Fruit fly (Drosophila melanogaster) whole organism, embryonic: ENCODE data around the gene Sk2.

Experiments used
- ATbp ChIP-seq: fragments of 200-800 bp; sonication (Bioruptor generic); optimal IDR thresholded peaks from 2 replicates; lab custom pipeline; 2017; ENCODE audit warnings: missing biosample characterization, mild to moderate bottlenecking, missing genetic modification characterization, missing genetic modification reagents
- Adf1 ChIP-seq: fragments of 200-800 bp; sonication (Bioruptor generic); IDR thresholded peaks from 2 replicates; pipeline ENCODE4 v1.3.6; 2022; ENCODE audit warnings: missing biosample characterization, missing genetic modification characterization
- Atf6 ChIP-seq: fragments of 200-800 bp; sonication (Bioruptor generic); IDR thresholded peaks from 2 replicates; pipeline ENCODE4 v1.3.6; 2022; ENCODE audit warnings: missing biosample characterization, missing genetic modification characterization
- Bdp1 ChIP-seq: fragments of 200-800 bp; sonication (Bioruptor generic); optimal IDR thresholded peaks from 3 replicates; lab custom pipeline; 2016; ENCODE audit warnings: missing biosample characterization, missing genetic modification characterization
- CG10147 ChIP-seq: fragments of 200-800 bp; sonication (Bioruptor generic); optimal IDR thresholded peaks from 2 replicates; lab custom pipeline; 2019; ENCODE audit warnings: missing biosample characterization, mild to moderate bottlenecking, missing genetic modification characterization, moderate library complexity
- CG10431 ChIP-seq: fragments of 200-800 bp; sonication (Bioruptor generic); optimal IDR thresholded peaks from 3 replicates; lab custom pipeline; 2018; ENCODE audit warnings: missing biosample characterization, mild to moderate bottlenecking, missing genetic modification characterization
- CG10654 ChIP-seq: fragments of 200-800 bp; sonication (Bioruptor generic); optimal IDR thresholded peaks from 2 replicates; lab custom pipeline; 2016; ENCODE audit warnings: missing biosample characterization, missing genetic modification characterization
- CG11723 ChIP-seq: fragments of 200-800 bp; sonication (Bioruptor generic); optimal IDR thresholded peaks from 2 replicates; lab custom pipeline; 2017; ENCODE audit warnings: missing biosample characterization, mild to moderate bottlenecking, missing genetic modification characterization
- CG12104 ChIP-seq: fragments of 200-800 bp; sonication (Bioruptor generic); optimal IDR thresholded peaks from 3 replicates; lab custom pipeline; 2016; ENCODE audit warnings: missing biosample characterization, missing genetic modification characterization
- CG14710 ChIP-seq: fragments of 200-800 bp; sonication (Bioruptor generic); optimal IDR thresholded peaks from 3 replicates; lab custom pipeline; 2019; ENCODE audit warnings: missing biosample characterization, mild to moderate bottlenecking, missing genetic modification characterization, moderate library complexity
- CG3163 ChIP-seq: fragments of 200-800 bp; sonication (Bioruptor generic); optimal IDR thresholded peaks from 3 replicates; lab custom pipeline; 2016; ENCODE audit warnings: missing biosample characterization, missing genetic modification characterization
- CG33557 ChIP-seq: fragments of 200-800 bp; sonication (Bioruptor generic); optimal IDR thresholded peaks from 2 replicates; lab custom pipeline; 2019; ENCODE audit warnings: missing biosample characterization, mild to moderate bottlenecking, missing genetic modification characterization, moderate library complexity
- CG3847 ChIP-seq: fragments of 200-800 bp; sonication (Bioruptor generic); IDR thresholded peaks from 2 replicates; pipeline ENCODE4 v1.3.6; 2022; ENCODE audit warnings: missing biosample characterization, missing genetic modification characterization
- CG5180 ChIP-seq: fragments of 200-800 bp; sonication (Bioruptor generic); optimal IDR thresholded peaks from 3 replicates; lab custom pipeline; 2017; ENCODE audit warnings: missing biosample characterization, missing genetic modification characterization, mild to moderate bottlenecking, moderate library complexity, missing genetic modification reagents
- CG5245 ChIP-seq: fragments of 200-800 bp; sonication (Bioruptor generic); optimal IDR thresholded peaks from 3 replicates; lab custom pipeline; 2016; ENCODE audit warnings: missing biosample characterization, missing genetic modification characterization
- CG6175 ChIP-seq: fragments of 200-800 bp; sonication (Bioruptor generic); IDR thresholded peaks from 3 replicates; pipeline ENCODE4 v1.3.6; 2022; ENCODE audit warnings: missing biosample characterization, missing genetic modification characterization
- CG6654 ChIP-seq: fragments of 200-800 bp; sonication (Bioruptor generic); optimal IDR thresholded peaks from 2 replicates; lab custom pipeline; 2017; ENCODE audit warnings: missing biosample characterization, mild to moderate bottlenecking, missing genetic modification characterization
- CG9215 ChIP-seq: fragments of 200-800 bp; sonication (Bioruptor generic); IDR thresholded peaks from 2 replicates; pipeline ENCODE4 v1.3.6; 2022; ENCODE audit warnings: missing biosample characterization, missing genetic modification characterization
- CoRest ChIP-seq: fragments of 200-800 bp; sonication (Bioruptor generic); optimal IDR thresholded peaks from 3 replicates; lab custom pipeline; 2018; ENCODE audit warnings: missing biosample characterization, mild to moderate bottlenecking, missing genetic modification characterization, moderate library complexity
- D19B ChIP-seq: fragments of 200-800 bp; sonication (Bioruptor generic); optimal IDR thresholded peaks from 2 replicates; lab custom pipeline; 2017; ENCODE audit warnings: missing biosample characterization, mild to moderate bottlenecking, missing genetic modification characterization
- Dbx ChIP-seq: fragments of 200-800 bp; sonication (Bioruptor generic); IDR thresholded peaks from 3 replicates; pipeline ENCODE4 v1.3.6; 2022; ENCODE audit warnings: missing biosample characterization, missing genetic modification characterization
- Elba2 ChIP-seq: fragments of 200-800 bp; sonication (Bioruptor generic); optimal IDR thresholded peaks from 3 replicates; lab custom pipeline; 2016; ENCODE audit warnings: missing biosample characterization, missing genetic modification characterization
- Hr51 ChIP-seq, 2 experiments: fragments of 200-800 bp; sonication (Bioruptor generic); optimal IDR thresholded peaks; 2 replicates in 1 of 2; 3 replicates in 1 of 2; lab custom pipeline; 2016 to 2018; ENCODE audit warnings: missing biosample characterization in 2 of 2, missing genetic modification characterization in 2 of 2, mild to moderate bottlenecking in 1 of 2, moderate library complexity in 1 of 2
- Hr78 ChIP-seq, 2 experiments: fragments of 200-800 bp in 1 of 2; fragments of >200 bp in 1 of 2; sonication (Bioruptor generic) in 1 of 2; optimal IDR thresholded peaks; 2 replicates each; lab custom pipeline; 2017 to 2019; ENCODE audit warnings: missing biosample characterization in 2 of 2, missing genetic modification characterization in 2 of 2, mild to moderate bottlenecking in 1 of 2, moderate library complexity in 1 of 2
- Hsf ChIP-seq: fragments of 200-800 bp; sonication (Bioruptor generic); optimal IDR thresholded peaks from 3 replicates; lab custom pipeline; 2016; ENCODE audit warnings: missing biosample characterization, missing genetic modification characterization
- MBD-R2 ChIP-seq: fragments of 200-800 bp; sonication (Bioruptor generic); IDR thresholded peaks from 2 replicates; pipeline ENCODE4 v1.3.6; 2022; ENCODE audit warnings: missing biosample characterization, missing genetic modification characterization
- NC2β ChIP-seq: fragments of 200-800 bp; sonication (Bioruptor generic); optimal IDR thresholded peaks from 2 replicates; lab custom pipeline; 2016; ENCODE audit warnings: missing biosample characterization, missing genetic modification characterization
- Stat92E ChIP-seq, 3 experiments: fragments of >200 bp in 2 of 3; fragments of 200-800 bp in 1 of 3; sonication (Bioruptor generic) in 1 of 3; optimal IDR thresholded peaks; 2 replicates each; lab custom pipeline; 2017 to 2019; ENCODE audit warnings: missing biosample characterization in 3 of 3, missing genetic modification characterization in 3 of 3, mild to moderate bottlenecking in 1 of 3, moderate library complexity in 1 of 3
- YL-1 ChIP-seq: fragments of 200-800 bp; sonication (Bioruptor generic); optimal IDR thresholded peaks from 3 replicates; lab custom pipeline; 2017; ENCODE audit warnings: missing biosample characterization, mild to moderate bottlenecking, missing genetic modification characterization
- az2 ChIP-seq: fragments of 200-800 bp; sonication (Bioruptor generic); optimal IDR thresholded peaks from 3 replicates; lab custom pipeline; 2016; ENCODE audit warnings: missing biosample characterization, missing genetic modification characterization
- caup ChIP-seq: fragments of 200-800 bp; sonication (Bioruptor generic); optimal IDR thresholded peaks from 3 replicates; lab custom pipeline; 2017; ENCODE audit warnings: missing biosample characterization, mild to moderate bottlenecking, missing genetic modification characterization, moderate library complexity; ENCODE audit not compliant: severe bottlenecking
- croc ChIP-seq: fragments of 200-800 bp; sonication (Bioruptor generic); conservative IDR thresholded peaks from 3 replicates; pipeline ENCODE4 v1.3.6; 2022; ENCODE audit warnings: missing biosample characterization, missing genetic modification characterization
- crp ChIP-seq, 2 experiments: fragments of 200-800 bp; sonication (Bioruptor generic); optimal IDR thresholded peaks; 2 replicates in 1 of 2; 3 replicates in 1 of 2; lab custom pipeline; 2017; ENCODE audit warnings: missing biosample characterization in 2 of 2, missing genetic modification characterization in 2 of 2, mild to moderate bottlenecking in 1 of 2, moderate library complexity in 1 of 2
- cwo ChIP-seq: fragments of 200-800 bp; sonication (Bioruptor generic); optimal IDR thresholded peaks from 3 replicates; lab custom pipeline; 2017; ENCODE audit warnings: missing biosample characterization, missing genetic modification characterization, mild to moderate bottlenecking, moderate library complexity, missing genetic modification reagents
- da ChIP-seq: fragments of 200-800 bp; sonication (Bioruptor generic); optimal IDR thresholded peaks from 2 replicates; lab custom pipeline; 2016; ENCODE audit warnings: missing biosample characterization, missing genetic modification characterization
- fu2 ChIP-seq: fragments of 200-800 bp; sonication (Bioruptor generic); optimal IDR thresholded peaks from 2 replicates; lab custom pipeline; 2016; ENCODE audit warnings: missing biosample characterization, missing genetic modification characterization
- grn ChIP-seq: fragments of 200-800 bp; sonication (Bioruptor generic); optimal IDR thresholded peaks from 3 replicates; lab custom pipeline; 2017; ENCODE audit warnings: missing biosample characterization, missing genetic modification characterization
- hth ChIP-seq: fragments of >200 bp; optimal IDR thresholded peaks from 2 replicates; lab custom pipeline; 2017; ENCODE audit warnings: inconsistent platforms
- lbe ChIP-seq: fragments of 200-800 bp; sonication (Bioruptor generic); optimal IDR thresholded peaks from 2 replicates; lab custom pipeline; 2016; ENCODE audit warnings: missing biosample characterization, mild to moderate bottlenecking, missing genetic modification characterization
- nom ChIP-seq: fragments of 200-800 bp; sonication (Bioruptor generic); optimal IDR thresholded peaks from 2 replicates; lab custom pipeline; 2017; ENCODE audit warnings: missing biosample characterization, missing genetic modification characterization, mild to moderate bottlenecking, moderate library complexity, missing genetic modification reagents
- ro ChIP-seq: fragments of 200-800 bp; sonication (Bioruptor generic); IDR thresholded peaks from 2 replicates; pipeline ENCODE4 v1.3.6; 2022; ENCODE audit warnings: missing biosample characterization, missing genetic modification characterization
- scrt ChIP-seq: fragments of 200-800 bp; sonication (Bioruptor generic); optimal IDR thresholded peaks from 2 replicates; lab custom pipeline; 2018; ENCODE audit warnings: missing biosample characterization, mild to moderate bottlenecking, missing genetic modification characterization, moderate library complexity
- tin ChIP-seq: fragments of 200-800 bp; sonication (Bioruptor generic); optimal IDR thresholded peaks from 3 replicates; lab custom pipeline; 2016; ENCODE audit warnings: missing biosample characterization, missing genetic modification characterization
- unc-4 ChIP-seq: fragments of 200-800 bp; sonication (Bioruptor generic); IDR thresholded peaks from 2 replicates; pipeline ENCODE4 v1.3.6; 2022; ENCODE audit warnings: missing biosample characterization, missing genetic modification characterization; ENCODE audit not compliant: partially characterized antibody
- unpg ChIP-seq: fragments of 200-800 bp; sonication (Bioruptor generic); optimal IDR thresholded peaks from 3 replicates; lab custom pipeline; 2018; ENCODE audit warnings: missing biosample characterization, mild to moderate bottlenecking, missing genetic modification characterization, moderate library complexity
- wdn ChIP-seq: fragments of 200-800 bp; sonication (Bioruptor generic); IDR thresholded peaks from 2 replicates; pipeline ENCODE4 v1.3.6; 2022; ENCODE audit warnings: missing biosample characterization, missing genetic modification characterization
- zen ChIP-seq: fragments of 200-800 bp; sonication (Bioruptor generic); optimal IDR thresholded peaks from 3 replicates; lab custom pipeline; 2018; ENCODE audit warnings: missing biosample characterization, mild to moderate bottlenecking, missing genetic modification characterization, moderate library complexity
- zfh1 ChIP-seq: fragments of 200-800 bp; sonication (Bioruptor generic); IDR thresholded peaks from 3 replicates; pipeline ENCODE4 v1.3.6; 2022; ENCODE audit warnings: missing biosample characterization, missing genetic modification characterization

Gene Sk2

DNA sequence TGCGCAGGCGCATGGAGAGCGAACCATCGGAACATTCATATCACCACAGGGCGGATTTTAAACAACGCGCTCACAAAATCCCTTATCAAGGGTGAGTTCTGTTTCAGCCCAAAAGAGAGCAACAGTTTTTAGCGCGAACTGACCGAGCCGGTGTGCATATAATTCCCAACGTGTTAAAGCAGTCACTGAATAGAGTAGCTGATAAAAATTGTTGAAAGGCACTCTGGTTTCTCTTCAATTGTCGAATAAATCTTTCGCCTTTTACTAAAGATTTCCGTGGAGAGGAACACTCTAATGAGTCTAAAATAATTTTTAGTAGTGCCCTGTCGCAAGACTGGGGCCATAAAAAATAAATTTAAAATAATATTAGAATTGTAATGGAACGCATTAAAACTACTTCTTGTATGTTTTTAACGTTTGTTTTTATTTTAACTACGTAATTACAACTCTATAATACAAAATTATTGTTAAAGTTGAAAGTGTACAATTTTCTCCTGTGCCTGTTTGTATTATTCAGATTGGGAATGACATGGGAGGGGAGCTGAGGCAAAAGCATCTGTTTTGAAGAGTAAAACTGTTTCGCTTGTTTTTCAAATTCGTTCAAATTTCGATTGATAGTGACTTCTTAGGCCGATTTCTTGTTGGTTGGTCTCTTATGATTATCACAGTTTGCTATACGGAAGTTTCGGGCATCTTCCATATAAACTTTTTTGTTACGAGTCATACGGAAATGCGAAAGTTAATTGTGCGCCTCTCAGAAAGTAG is 43.9 kb downstream of the Sk2 start (continued):
- no peak for TF ChIP-seq croc (GFP tag; lab: Robert Waterston, UW)
- no peak for TF ChIP-seq wdn (GFP tag; lab: Robert Waterston, UW)
- TF ChIP-seq MBD-R2 (GFP tag; lab: Robert Waterston, UW) = no peak; the same call in 1 of the 2 replicates
- TF ChIP-seq Elba2 (GFP tag; lab: Kevin White, UChicago) = no peak
- TF ChIP-seq CG12104 (GFP tag; lab: Kevin White, UChicago) = no peak
- peak; percentile 28 for TF ChIP-seq tin (GFP tag; lab: Kevin White, UChicago)
- TF ChIP-seq CG10431 (GFP tag; lab: Kevin White, UChicago) = peak; percentile 23
- peak; percentile 24 for TF ChIP-seq cwo (GFP tag; lab: Kevin White, UChicago)
- peak; percentile 48 for TF ChIP-seq lbe (GFP tag; lab: Kevin White, UChicago)
- no peak for TF ChIP-seq ATbp
- peak; percentile 16 for TF ChIP-seq CoRest (tag; lab: Kevin White, UChicago)
- TF ChIP-seq caup (GFP tag; lab: Kevin White, UChicago) = peak; percentile 49
- TF ChIP-seq D19B (GFP tag; lab: Kevin White, UChicago) = no peak
- TF ChIP-seq CG33557 (GFP tag; lab: Kevin White, UChicago) = peak; percentile 50
- no peak for TF ChIP-seq hth (lab: Kevin White, UChicago)
- TF ChIP-seq nom (GFP tag; lab: Kevin White, UChicago) = peak; percentile 18
- TF ChIP-seq CG11723 (GFP tag; lab: Kevin White, UChicago) = no peak
- TF ChIP-seq Adf1 = peak; percentile 26; the same call in 1 of the 2 replicates
- peak; percentile 51 for TF ChIP-seq CG5180 (GFP tag; lab: Kevin White, UChicago)
- TF ChIP-seq unc-4 (GFP tag; lab: Robert Waterston, UW) = 0 out of 2 replicates have a peak, but pooled peaks have one; percentile 26
- TF ChIP-seq grn = peak; percentile 31
- TF ChIP-seq zen (tag; lab: Kevin White, UChicago) = peak; percentile 48
- no peak for TF ChIP-seq CG6654 (GFP tag; lab: Kevin White, UChicago)
- no peak for TF ChIP-seq ro (GFP tag; lab: Robert Waterston, UW)
- peak; percentile 37 for TF ChIP-seq CG14710
- peak; percentile 47 for TF ChIP-seq CG3847 (GFP tag; lab: Robert Waterston, UW)
- peak; percentile 71; the same call in 2 of the 3 replicates for TF ChIP-seq Dbx (GFP tag; lab: Robert Waterston, UW)
- 0 out of 3 replicates have a peak, but pooled peaks have one; percentile 45 for TF ChIP-seq CG6175 (GFP tag; lab: Robert Waterston, UW)
- TF ChIP-seq CG5245 (GFP tag; lab: Kevin White, UChicago) = no peak
- no peak for TF ChIP-seq da
- TF ChIP-seq fu2 (GFP tag; lab: Kevin White, UChicago) = no peak
- peak; percentile 51 for TF ChIP-seq Bdp1 (GFP tag; lab: Kevin White, UChicago)
- TF ChIP-seq Atf6 (GFP tag; lab: Robert Waterston, UW) = peak; percentile 69
- TF ChIP-seq unpg (GFP tag; lab: Kevin White, UChicago) = peak; percentile 50
- no peak for TF ChIP-seq az2 (GFP tag; lab: Kevin White, UChicago)
- TF ChIP-seq YL-1 = no peak
- peak; percentile 31 for TF ChIP-seq CG3163
- peak; percentile 64 for TF ChIP-seq NC2β (GFP tag; lab: Kevin White, UChicago)
- peak in 1 of 3 experiments; percentile 81 for TF ChIP-seq Stat92E (GFP tag; optimal IDR thresholded peaks at IDR 0.05; lab: Kevin White, UChicago)
- no peak for TF ChIP-seq Hr51 (GFP tag; optimal IDR thresholded peaks at IDR 0.05; lab: Kevin White, UChicago)
- no peak for TF ChIP-seq CG9215 (GFP tag; lab: Robert Waterston, UW)
- TF ChIP-seq Hr78 (GFP tag; optimal IDR thresholded peaks at IDR 0.05; lab: Kevin White, UChicago) = no peak
- TF ChIP-seq scrt (GFP tag; lab: Kevin White, UChicago) = peak; percentile 76
- TF ChIP-seq CG10654 = no peak
- TF ChIP-seq crp (GFP tag; optimal IDR thresholded peaks at IDR 0.05; lab: Kevin White, UChicago) = no peak
- no peak for TF ChIP-seq CG10147 (GFP tag; lab: Kevin White, UChicago)
- peak; percentile 70; the same call in 2 of the 3 replicates for TF ChIP-seq zfh1 (GFP tag; lab: Robert Waterston, UW)
- peak; percentile 39 for TF ChIP-seq Hsf (GFP tag; lab: Kevin White, UChicago)
